Fruit fly (Drosophila melanogaster) Kc167 (cell line): Measurements from ENCODE around the gene CG10845.

Source experiments
- Sin3A ChIP-seq: fragments of >200 bp; optimal IDR thresholded peaks from 2 replicates; lab custom pipeline; 2018; ENCODE audit warnings: missing external identifiers
- insv ChIP-seq: fragments of >200 bp; optimal IDR thresholded peaks from 3 replicates; lab custom pipeline; 2018; ENCODE audit warnings: missing external identifiers
- ttk ChIP-seq: sonication (Bioruptor generic); optimal IDR thresholded peaks from 2 replicates; lab custom pipeline; 2017; ENCODE audit warnings: missing external identifiers

- TF ChIP-seq ttk (lab: Kevin White, UChicago) (no peak), insv (lab: Kevin White, UChicago) (no peak), Sin3A (no peak)
Observed at dm6 chr3R:24906648-24907047, 5.7 kb downstream of the CG10845 start.
